Fruit fly (Drosophila melanogaster): ENCODE results near the gene Rel.

The Rel gene

dm6 chr3R:9054442-9055118 lies 6.8 kb upstream of the Rel start (continued):
- TF ChIP-seq CG7271 (tag; optimal IDR thresholded peaks at IDR 0.05) = peak; percentile 6
- peak; percentile 36 for TF ChIP-seq ewg (GFP tag; optimal IDR thresholded peaks at IDR 0.05)
- peak; percentile 51 for TF ChIP-seq fd96Cb (tag; optimal IDR thresholded peaks at IDR 0.05)
- no peak for TF ChIP-seq nerfin-2 (GFP tag; IDR thresholded peaks at IDR 0.05; ENCODE audit: partially characterized antibody)
- TF ChIP-seq CG8089 (GFP tag; optimal IDR thresholded peaks at IDR 0.05) = no peak
- peak; percentile 73 for TF ChIP-seq dmrt99B (tag; optimal IDR thresholded peaks at IDR 0.05)
- peak; percentile 59 for TF ChIP-seq grau (tag; optimal IDR thresholded peaks at IDR 0.05)
- no peak for TF ChIP-seq CG14965 (GFP tag; optimal IDR thresholded peaks at IDR 0.05; ENCODE audit: borderline replicate concordance)
- TF ChIP-seq CG31365 (tag; optimal IDR thresholded peaks at IDR 0.05) = peak; percentile 37
- peak; percentile 38 for TF ChIP-seq HLHmδ (GFP tag; optimal IDR thresholded peaks at IDR 0.05)
- peak; percentile 62 for TF ChIP-seq CG8924 (tag; optimal IDR thresholded peaks at IDR 0.05)
- peak; percentile 65 for TF ChIP-seq onecut (GFP tag; IDR thresholded peaks at IDR 0.05)
- peak in 1 of 2 experiments; percentile 76 for TF ChIP-seq bsh (GFP tag; optimal IDR thresholded peaks at IDR 0.05)
- TF ChIP-seq CG16815 (GFP tag; optimal IDR thresholded peaks at IDR 0.05) = peak; percentile 49
- peak; percentile 62 for TF ChIP-seq CG18619 (GFP tag; optimal IDR thresholded peaks at IDR 0.05)
- peak in 1 of 2 experiments; percentile 77 for TF ChIP-seq Pdp1 (GFP tag; optimal IDR thresholded peaks at IDR 0.05)
- no peak for TF ChIP-seq Lpt (GFP tag; optimal IDR thresholded peaks at IDR 0.05)
- TF ChIP-seq unpg (GFP tag; optimal IDR thresholded peaks at IDR 0.05) = peak; percentile 79
- peak; percentile 51 for TF ChIP-seq CG18262 (tag; optimal IDR thresholded peaks at IDR 0.05)
- peak; percentile 12 for TF ChIP-seq exex (tag; optimal IDR thresholded peaks at IDR 0.05)
- TF ChIP-seq CrebB (tag; optimal IDR thresholded peaks at IDR 0.05) = peak; percentile 72
- TF ChIP-seq nau (GFP tag; optimal IDR thresholded peaks at IDR 0.05) = peak; percentile 80
- peak; percentile 50 for TF ChIP-seq Chrac-16 (GFP tag; optimal IDR thresholded peaks at IDR 0.05)
- TF ChIP-seq odd (GFP tag; optimal IDR thresholded peaks at IDR 0.05) = peak; percentile 46
- TF ChIP-seq Sox100B (GFP tag; optimal IDR thresholded peaks at IDR 0.05) = peak; percentile 18
- peak; percentile 75 for TF ChIP-seq CG13424 (tag; optimal IDR thresholded peaks at IDR 0.05)
- no peak for TF ChIP-seq CG31441 (GFP tag; IDR thresholded peaks at IDR 0.05)
- TF ChIP-seq fd3F (GFP tag; optimal IDR thresholded peaks at IDR 0.05) = peak; percentile 70
- TF ChIP-seq esg (GFP tag; conservative IDR thresholded peaks at IDR 0.05) = no peak
- TF ChIP-seq dpn (GFP tag; optimal IDR thresholded peaks at IDR 0.05) = peak; percentile 12 to 59
- peak; percentile 76 for TF ChIP-seq Blimp-1 (GFP tag; optimal IDR thresholded peaks at IDR 0.05)
- no peak for TF ChIP-seq D (optimal IDR thresholded peaks at IDR 0.05)
- peak; percentile 58 for TF ChIP-seq D (GFP tag; optimal IDR thresholded peaks at IDR 0.05)
- peak; percentile 44 for TF ChIP-seq CG6654 (GFP tag; optimal IDR thresholded peaks at IDR 0.05)
- TF ChIP-seq Bteb2 (GFP tag; optimal IDR thresholded peaks at IDR 0.05) = no peak
- TF ChIP-seq PHDP (tag; optimal IDR thresholded peaks at IDR 0.05) = peak; percentile 80
- TF ChIP-seq CG12391 (tag; optimal IDR thresholded peaks at IDR 0.05) = peak; percentile 78
- TF ChIP-seq CG11504 (tag; optimal IDR thresholded peaks at IDR 0.05) = peak; percentile 78
- peak; percentile 52 for TF ChIP-seq pros (GFP tag; optimal IDR thresholded peaks at IDR 0.05)
- peak; percentile 71 for TF ChIP-seq CG7556 (GFP tag; optimal IDR thresholded peaks at IDR 0.05)
- TF ChIP-seq CG11723 (GFP tag; optimal IDR thresholded peaks at IDR 0.05) = peak; percentile 20
- TF ChIP-seq CG4854 (GFP tag; optimal IDR thresholded peaks at IDR 0.05) = peak; percentile 2
- peak in 1 of 3 experiments; percentile 9 for TF ChIP-seq lola (GFP tag; optimal IDR thresholded peaks at IDR 0.05)
- TF ChIP-seq CG7839 (tag; optimal IDR thresholded peaks at IDR 0.05) = peak; percentile 65
- TF ChIP-seq Abd-B (GFP tag; optimal IDR thresholded peaks at IDR 0.05) = no peak
- peak; percentile 76 for TF ChIP-seq ATbp (GFP tag; optimal IDR thresholded peaks at IDR 0.05)
- peak; percentile 56 for TF ChIP-seq Ssrp (tag; optimal IDR thresholded peaks at IDR 0.05)
